Worm (Caenorhabditis elegans): ENCODE measurements around the gene srh-147.

The srh-147 gene

ce11 chrV:15888751-15889150, 38.6 kb upstream of the srh-147 start, which contains the start of gene cgt-1:
cgt-1 (minus strand) TSS chrV:15888851.
- TF ChIP-seq hnd-1 (tag; optimal IDR thresholded peaks at IDR 0.05) (no peak), sea-1 (GFP tag; conservative IDR thresholded peaks at IDR 0.05) (no peak), tbx-37 (GFP tag; conservative IDR thresholded peaks at IDR 0.05) (no peak)

DNA sequence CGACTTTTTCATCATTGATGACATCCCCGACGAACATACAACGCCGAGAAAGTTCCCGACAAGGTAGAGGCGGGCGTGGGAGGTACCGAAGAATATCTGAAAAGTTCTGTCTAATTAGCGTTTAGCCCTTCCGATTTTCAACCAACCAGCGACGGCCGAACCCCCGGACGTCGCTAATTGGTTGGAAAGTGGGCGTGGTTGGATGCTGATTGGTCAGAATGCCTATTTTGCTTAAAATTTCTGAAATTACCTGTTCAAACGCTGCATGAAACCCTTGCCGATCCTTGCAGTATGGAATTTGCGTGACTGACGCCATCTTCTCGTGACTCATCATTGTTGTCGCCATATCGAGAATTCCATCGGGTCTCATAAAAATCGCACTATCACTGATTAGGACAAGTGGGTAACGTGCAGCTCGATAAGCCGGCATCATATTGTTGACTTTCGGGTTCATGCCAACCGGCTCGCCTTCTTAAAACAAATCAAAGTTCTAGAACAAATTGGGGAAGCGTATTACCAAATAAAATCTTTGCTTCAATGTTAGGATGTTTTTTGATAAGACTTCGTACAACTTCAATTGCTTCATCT, 37.7 kb upstream of the srh-147 start:
- no peak for TF ChIP-seq sea-1 (GFP tag; conservative IDR thresholded peaks at IDR 0.05)
- no peak for TF ChIP-seq ets-7 (tag; optimal IDR thresholded peaks at IDR 0.05)
- TF ChIP-seq F13C5.2 (tag; optimal IDR thresholded peaks at IDR 0.05), result no peak
- TF ChIP-seq tbx-37 (GFP tag; conservative IDR thresholded peaks at IDR 0.05), result no peak
- TF ChIP-seq B0310.2 (tag; optimal IDR thresholded peaks at IDR 0.05), result no peak
- no peak for TF ChIP-seq hmbx-1 (tag; optimal IDR thresholded peaks at IDR 0.05)
- no peak for TF ChIP-seq pes-1 (GFP tag; IDR thresholded peaks at IDR 0.05)
- no peak for TF ChIP-seq scrt-1 (GFP tag; IDR thresholded peaks at IDR 0.05)
- no peak for TF ChIP-seq tra-4 (tag; optimal IDR thresholded peaks at IDR 0.05)
- TF ChIP-seq ama-1 (optimal IDR thresholded peaks at IDR 0.05), result no peak
- no peak for TF ChIP-seq ceh-36 (tag; optimal IDR thresholded peaks at IDR 0.05)
- no peak for TF ChIP-seq tbx-11 (GFP tag; IDR thresholded peaks at IDR 0.05)
- no peak for TF ChIP-seq aly-1 (tag; optimal IDR thresholded peaks at IDR 0.05)
- TF ChIP-seq flt-1 (GFP tag; IDR thresholded peaks at IDR 0.05), result no peak
- TF ChIP-seq hnd-1 (tag; optimal IDR thresholded peaks at IDR 0.05), result no peak

DNA sequence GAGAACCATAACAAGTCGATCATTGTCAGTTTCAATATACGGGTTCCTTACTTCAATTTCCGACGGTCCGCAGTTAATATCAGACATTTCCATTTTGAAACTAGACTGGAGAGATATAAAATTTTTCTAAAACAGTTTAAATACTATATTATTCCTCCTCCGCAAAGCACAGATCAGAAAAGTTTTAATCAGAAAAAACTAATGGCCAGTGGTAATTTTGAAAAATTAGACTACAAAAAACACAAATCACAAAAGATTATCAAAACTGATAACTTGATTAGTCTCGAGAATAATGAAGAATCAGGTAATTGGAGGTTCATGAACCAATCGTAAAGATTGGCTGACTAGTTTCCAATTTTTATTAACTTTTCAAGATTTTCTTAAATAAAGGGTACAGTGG, 35.8 kb upstream of the srh-147 start, which contains the start of gene T06C12.9:
Gene T06C12.9 (minus strand): TSS at position 101 of the 400 bp plus-strand sequence.
- no peak for TF ChIP-seq ama-1 (optimal IDR thresholded peaks at IDR 0.05)
- no peak for TF ChIP-seq flt-1 (GFP tag; IDR thresholded peaks at IDR 0.05)
- TF ChIP-seq F13C5.2 (tag; optimal IDR thresholded peaks at IDR 0.05), result no peak
- TF ChIP-seq tra-4 (tag; optimal IDR thresholded peaks at IDR 0.05), result no peak
- TF ChIP-seq ceh-13 (GFP tag; optimal IDR thresholded peaks at IDR 0.05), result no peak
- TF ChIP-seq hmbx-1 (tag; optimal IDR thresholded peaks at IDR 0.05), result no peak
- no peak for TF ChIP-seq ceh-36 (tag; optimal IDR thresholded peaks at IDR 0.05)
- no peak for TF ChIP-seq hmg-4 (GFP tag; optimal IDR thresholded peaks at IDR 0.05)
- TF ChIP-seq B0310.2 (tag; optimal IDR thresholded peaks at IDR 0.05), result no peak
- no peak for TF ChIP-seq hnd-1 (tag; optimal IDR thresholded peaks at IDR 0.05)
- no peak for TF ChIP-seq pes-1 (GFP tag; IDR thresholded peaks at IDR 0.05)
- no peak for TF ChIP-seq ets-7 (tag; optimal IDR thresholded peaks at IDR 0.05)
- no peak for TF ChIP-seq tbx-11 (GFP tag; IDR thresholded peaks at IDR 0.05)
- no peak for TF ChIP-seq sea-1 (GFP tag; conservative IDR thresholded peaks at IDR 0.05)

DNA sequence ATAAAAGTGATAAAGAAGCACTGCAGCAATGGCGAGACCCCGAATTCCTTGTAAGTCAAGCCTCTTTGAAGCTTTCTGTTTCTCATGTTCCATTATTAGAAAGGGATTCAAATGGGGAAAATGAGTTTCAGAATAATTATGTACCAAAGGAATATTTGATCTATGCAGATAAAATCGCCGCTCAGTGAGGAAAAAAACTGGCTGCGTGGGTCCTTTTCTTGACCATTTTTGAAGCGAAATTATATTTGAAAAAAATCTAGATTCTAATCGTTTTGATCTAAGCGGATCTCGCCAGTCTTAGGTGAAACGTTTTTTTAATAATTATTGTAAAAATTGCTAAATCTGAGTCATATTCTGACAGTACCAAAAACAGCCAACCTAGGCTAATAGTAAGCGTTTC, 34.6 kb upstream of the srh-147 start, which contains the start of gene oac-42:
Gene oac-42 (minus strand): TSS at position 101 of the 400 bp plus-strand sequence.
- TF ChIP-seq tra-4 (tag; optimal IDR thresholded peaks at IDR 0.05) (no peak), flt-1 (GFP tag; IDR thresholded peaks at IDR 0.05) (no peak), B0310.2 (tag; optimal IDR thresholded peaks at IDR 0.05) (no peak), pes-1 (GFP tag; IDR thresholded peaks at IDR 0.05) (no peak), ets-7 (tag; optimal IDR thresholded peaks at IDR 0.05) (no peak), ama-1 (optimal IDR thresholded peaks at IDR 0.05) (no peak), tbx-11 (GFP tag; IDR thresholded peaks at IDR 0.05) (no peak), hmbx-1 (tag; optimal IDR thresholded peaks at IDR 0.05) (no peak), scrt-1 (GFP tag; IDR thresholded peaks at IDR 0.05) (no peak), F13C5.2 (tag; optimal IDR thresholded peaks at IDR 0.05) (no peak), hnd-1 (tag; optimal IDR thresholded peaks at IDR 0.05) (no peak), ceh-36 (tag; optimal IDR thresholded peaks at IDR 0.05) (no peak)

- TF ChIP-seq F13C5.2 (tag; optimal IDR thresholded peaks at IDR 0.05) (no peak), pes-1 (GFP tag; IDR thresholded peaks at IDR 0.05) (no peak), hnd-1 (tag; optimal IDR thresholded peaks at IDR 0.05) (no peak), ceh-13 (GFP tag; optimal IDR thresholded peaks at IDR 0.05) (no peak), tbx-37 (GFP tag; conservative IDR thresholded peaks at IDR 0.05) (no peak), flt-1 (GFP tag; IDR thresholded peaks at IDR 0.05) (no peak), sea-1 (GFP tag; conservative IDR thresholded peaks at IDR 0.05) (no peak), tra-4 (tag; optimal IDR thresholded peaks at IDR 0.05) (no peak), hmg-4 (GFP tag; optimal IDR thresholded peaks at IDR 0.05) (no peak), hmbx-1 (tag; optimal IDR thresholded peaks at IDR 0.05) (no peak), scrt-1 (GFP tag; IDR thresholded peaks at IDR 0.05) (no peak), aly-1 (tag; optimal IDR thresholded peaks at IDR 0.05) (no peak), tbx-11 (GFP tag; IDR thresholded peaks at IDR 0.05) (no peak), B0310.2 (tag; optimal IDR thresholded peaks at IDR 0.05) (no peak), ceh-36 (tag; optimal IDR thresholded peaks at IDR 0.05) (no peak), ets-7 (tag; optimal IDR thresholded peaks at IDR 0.05) (no peak), ama-1 (optimal IDR thresholded peaks at IDR 0.05) (no peak)
Observed at ce11 chrV:15880705-15881104, 30.6 kb upstream of the srh-147 start.

- TF ChIP-seq tbx-11 (GFP tag; IDR thresholded peaks at IDR 0.05) (no peak), pes-1 (GFP tag; IDR thresholded peaks at IDR 0.05) (no peak), flt-1 (GFP tag; IDR thresholded peaks at IDR 0.05) (no peak), scrt-1 (GFP tag; IDR thresholded peaks at IDR 0.05) (no peak), ama-1 (optimal IDR thresholded peaks at IDR 0.05) (no peak), B0310.2 (tag; optimal IDR thresholded peaks at IDR 0.05) (no peak), sea-1 (GFP tag; conservative IDR thresholded peaks at IDR 0.05) (no peak), ceh-36 (tag; optimal IDR thresholded peaks at IDR 0.05) (no peak), hnd-1 (tag; optimal IDR thresholded peaks at IDR 0.05) (no peak), aly-1 (tag; optimal IDR thresholded peaks at IDR 0.05) (no peak), hmg-4 (GFP tag; optimal IDR thresholded peaks at IDR 0.05) (no peak), ets-7 (tag; optimal IDR thresholded peaks at IDR 0.05) (no peak), hmbx-1 (tag; optimal IDR thresholded peaks at IDR 0.05) (no peak), tra-4 (tag; optimal IDR thresholded peaks at IDR 0.05) (no peak), ceh-13 (GFP tag; optimal IDR thresholded peaks at IDR 0.05) (no peak), F13C5.2 (tag; optimal IDR thresholded peaks at IDR 0.05) (no peak), tbx-37 (GFP tag; conservative IDR thresholded peaks at IDR 0.05) (no peak)
Observed at ce11 chrV:15880033-15880432, 29.9 kb upstream of the srh-147 start.

DNA sequence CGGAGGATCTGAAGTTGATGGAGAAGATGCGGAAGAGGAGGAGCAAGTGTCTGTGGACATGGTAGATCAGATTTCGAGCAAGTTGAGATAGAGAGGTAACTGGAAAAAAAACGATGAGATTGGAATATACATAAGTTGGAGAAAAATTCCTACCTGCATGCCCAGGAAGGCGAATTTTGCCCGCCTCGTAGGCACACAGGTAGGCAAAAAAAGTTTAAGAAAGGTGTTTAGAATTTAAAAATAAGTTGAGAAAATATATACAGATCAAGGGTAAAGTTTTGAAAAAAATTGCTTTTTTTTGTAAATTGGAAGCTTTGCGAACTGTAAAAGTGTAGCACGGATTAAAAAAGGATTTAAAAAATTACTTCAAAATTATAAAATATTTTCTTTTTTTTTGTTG, 29.4 kb upstream of the srh-147 start, which contains the start of gene nhr-84:
Gene nhr-84 (minus strand): TSS at position 101 of the 400 bp plus-strand sequence.
- TF ChIP-seq ceh-13 (GFP tag; optimal IDR thresholded peaks at IDR 0.05), result no peak

Data from whole organism, early embryonic.